Fruit fly (Drosophila melanogaster) S2 (cell line): ENCODE measurements around the gene sdk.

Source experiments
- CG8478 ChIP-seq: fragments of >200 bp; optimal IDR thresholded peaks from 2 replicates; lab custom pipeline; 2018
- CTCF ChIP-seq, 2 experiments: fragments of >200 bp; optimal IDR thresholded peaks; 2 replicates each; lab custom pipeline; 2018

DNA sequence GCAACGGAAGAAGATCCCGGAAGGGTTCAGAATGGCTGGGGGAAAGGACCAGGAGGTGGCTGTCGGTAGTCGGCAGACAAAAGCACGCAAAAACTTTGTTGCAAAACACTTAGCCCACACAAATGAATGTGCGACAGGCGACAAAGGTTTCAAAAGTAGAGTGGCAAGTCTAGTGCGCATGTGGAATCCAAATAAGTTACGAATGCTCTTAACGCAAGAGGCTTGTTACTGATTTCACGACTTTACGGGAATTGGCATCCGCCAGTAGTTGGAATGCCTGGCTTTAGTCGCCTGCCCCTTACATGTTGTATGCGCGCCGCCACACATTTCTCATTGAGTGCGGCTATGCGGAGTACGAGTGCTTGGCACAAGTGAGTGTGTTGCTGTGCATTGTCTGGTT, 8.1 kb upstream of the sdk start:
- TF ChIP-seq CTCF (optimal IDR thresholded peaks at IDR 0.05; lab: Kevin White, UChicago) (no peak), CG8478 (lab: Kevin White, UChicago) (no peak)
